Fruit fly (Drosophila melanogaster): ENCODE results near the gene CG18628.

Gene CG18628

DNA sequence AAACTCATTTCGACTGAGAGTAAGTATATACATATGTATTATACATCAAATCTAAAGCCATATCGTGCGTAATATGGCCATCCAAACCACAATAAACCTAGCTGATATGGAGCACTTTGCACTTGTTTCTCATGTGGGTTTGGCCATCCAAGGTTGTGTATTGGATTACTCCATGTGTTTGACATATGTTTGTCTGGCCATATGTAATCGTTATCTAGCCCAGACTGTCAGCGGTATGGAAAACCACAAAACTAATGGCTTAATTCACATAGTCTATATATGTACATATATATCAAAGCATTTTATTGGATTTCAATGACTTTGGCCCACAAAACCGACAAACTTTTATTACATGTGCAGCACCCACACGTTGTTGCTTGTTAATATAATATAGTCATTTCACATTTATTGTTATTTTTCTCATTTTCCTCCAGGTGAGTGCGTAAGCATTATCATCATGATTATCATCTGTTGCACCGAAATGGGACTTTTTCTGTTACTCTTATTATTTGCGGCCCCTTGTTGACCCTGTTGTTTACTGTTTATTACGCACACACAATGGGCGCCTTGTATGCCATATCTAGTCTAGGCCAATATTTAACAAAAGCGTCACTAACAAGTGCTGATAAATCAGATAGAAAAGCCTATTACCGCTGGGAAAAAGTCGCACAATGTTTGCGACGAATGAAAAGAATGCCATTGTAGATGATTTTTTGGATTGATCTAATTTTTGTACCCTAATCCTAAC, 17.1 kb downstream of the CG18628 start (continued):
- 0 out of 3 replicates have a peak, but pooled peaks have one; percentile 34 for TF ChIP-seq C15 (GFP tag; IDR thresholded peaks at IDR 0.05)
- no peak for TF ChIP-seq Opbp (GFP tag; IDR thresholded peaks at IDR 0.05; ENCODE audit: partially characterized antibody)
- TF ChIP-seq CG11085 (GFP tag; IDR thresholded peaks at IDR 0.05), result no peak
- no peak for TF ChIP-seq ftz-f1 (GFP tag; optimal IDR thresholded peaks at IDR 0.05)
- peak; percentile 84 for TF ChIP-seq Vsx1 (GFP tag; optimal IDR thresholded peaks at IDR 0.05)
- no peak for TF ChIP-seq Trl (optimal IDR thresholded peaks at IDR 0.05)
- peak; percentile 77 for TF ChIP-seq Trl (GFP tag; optimal IDR thresholded peaks at IDR 0.05)
- no peak for TF ChIP-seq CG9437 (GFP tag; optimal IDR thresholded peaks at IDR 0.05)
- TF ChIP-seq CG14441 (GFP tag; IDR thresholded peaks at IDR 0.05), result peak; percentile 20; the same call in 1 of the 2 replicates
- no peak for TF ChIP-seq dm (GFP tag; optimal IDR thresholded peaks at IDR 0.05)
- TF ChIP-seq CG34376 (GFP tag; optimal IDR thresholded peaks at IDR 0.05), result peak; percentile 56
- TF ChIP-seq bigmax (GFP tag; optimal IDR thresholded peaks at IDR 0.05), result peak; percentile 13
- TF ChIP-seq ac (GFP tag; optimal IDR thresholded peaks at IDR 0.05), result peak; percentile 46
- peak; percentile 91 for TF ChIP-seq lab (GFP tag; optimal IDR thresholded peaks at IDR 0.05)
- no peak for TF ChIP-seq CG42726 (GFP tag; IDR thresholded peaks at IDR 0.05; ENCODE audit: partially characterized antibody)
- TF ChIP-seq fd96Cb (tag; optimal IDR thresholded peaks at IDR 0.05), result peak; percentile 39
- TF ChIP-seq CG13775 (GFP tag; optimal IDR thresholded peaks at IDR 0.05), result peak; percentile 13
- peak; percentile 37 for TF ChIP-seq vfl (GFP tag; optimal IDR thresholded peaks at IDR 0.05)
- TF ChIP-seq jigr1 (GFP tag; IDR thresholded peaks at IDR 0.05), result no peak
- TF ChIP-seq CG1529 (GFP tag; optimal IDR thresholded peaks at IDR 0.05), result peak; percentile 67
- TF ChIP-seq cato (GFP tag; optimal IDR thresholded peaks at IDR 0.05; ENCODE audit: borderline replicate concordance), result peak; percentile 52
- TF ChIP-seq CG6813 (GFP tag; optimal IDR thresholded peaks at IDR 0.05), result peak; percentile 77
- TF ChIP-seq Chrac-16 (GFP tag; optimal IDR thresholded peaks at IDR 0.05), result no peak
- peak; percentile 19 for TF ChIP-seq CG8944 (GFP tag; optimal IDR thresholded peaks at IDR 0.05)
- TF ChIP-seq CG15479 (GFP tag; optimal IDR thresholded peaks at IDR 0.05), result no peak
- TF ChIP-seq sisA (GFP tag; IDR thresholded peaks at IDR 0.05), result no peak
- peak; percentile 48; the same call in 1 of the 2 replicates for TF ChIP-seq sim (GFP tag; IDR thresholded peaks at IDR 0.05)
- TF ChIP-seq cas (GFP tag; IDR thresholded peaks at IDR 0.05), result no peak
- TF ChIP-seq run (tag; optimal IDR thresholded peaks at IDR 0.05), result peak; percentile 23
- no peak for TF ChIP-seq gce (GFP tag; IDR thresholded peaks at IDR 0.05)
- TF ChIP-seq dysf (GFP tag; IDR thresholded peaks at IDR 0.05), result no peak
- TF ChIP-seq CG10462 (GFP tag; optimal IDR thresholded peaks at IDR 0.05), result peak; percentile 24
- TF ChIP-seq dmrt99B (tag; optimal IDR thresholded peaks at IDR 0.05), result peak; percentile 63
- TF ChIP-seq CG4707 (GFP tag; optimal IDR thresholded peaks at IDR 0.05), result peak; percentile 78
- TF ChIP-seq sens (GFP tag), result peak; percentile 95
- no peak for TF ChIP-seq amos (GFP tag; IDR thresholded peaks at IDR 0.05; ENCODE audit: partially characterized antibody)
- no peak; the same call in 1 of the 2 replicates for TF ChIP-seq ara (GFP tag; IDR thresholded peaks at IDR 0.05)
- TF ChIP-seq CG18764 (GFP tag; optimal IDR thresholded peaks at IDR 0.05), result peak; percentile 69
- TF ChIP-seq CG11723 (GFP tag; optimal IDR thresholded peaks at IDR 0.05), result peak; percentile 70
- peak; percentile 28 for TF ChIP-seq CG8359 (GFP tag; optimal IDR thresholded peaks at IDR 0.05; ENCODE audit: borderline replicate concordance)
- no peak for TF ChIP-seq al (GFP tag; IDR thresholded peaks at IDR 0.05)
- peak; percentile 70 for TF ChIP-seq odd (GFP tag; optimal IDR thresholded peaks at IDR 0.05)
- peak; percentile 85 for TF ChIP-seq CrebB (tag; optimal IDR thresholded peaks at IDR 0.05)
- peak; percentile 58 for TF ChIP-seq cwo (GFP tag; optimal IDR thresholded peaks at IDR 0.05)
- TF ChIP-seq trh (GFP tag; optimal IDR thresholded peaks at IDR 0.05), result peak; percentile 45
- peak; percentile 82 for TF ChIP-seq CG10209 (GFP tag; optimal IDR thresholded peaks at IDR 0.05)
- no peak for TF ChIP-seq Doc2 (GFP tag; IDR thresholded peaks at IDR 0.05)
- TF ChIP-seq Atf-2 (GFP tag; optimal IDR thresholded peaks at IDR 0.05), result peak; percentile 32
- TF ChIP-seq so (GFP tag; IDR thresholded peaks at IDR 0.05), result peak; percentile 65; the same call in 2 of the 3 replicates
- TF ChIP-seq yki (optimal IDR thresholded peaks at IDR 0.05), result no peak
